Fruit fly (Drosophila melanogaster) whole organism: Measurements from ENCODE around the gene CG15522.

ENCODE experiments used
- CG8478 ChIP-seq: fragments of >200 bp; optimal IDR thresholded peaks from 2 replicates; lab custom pipeline; 2018; ENCODE audit warnings: inconsistent platforms
- pan ChIP-seq: fragments of >200 bp; optimal IDR thresholded peaks from 2 replicates; lab custom pipeline; 2017

- TF ChIP-seq pan (lab: Kevin White, UChicago) (no peak), CG8478 (lab: Kevin White, UChicago) (no peak)
Measured at dm6 chr3R:29894393-29894792, 32.7 kb upstream of the CG15522 start.
